Worm (Caenorhabditis elegans) whole organism, mixed stage, embryonic: ENCODE results near the gene F38A6.4.

ENCODE experiments used
- M03D4.4 ChIP-seq: sonication (generic microtip); optimal IDR thresholded peaks from 2 replicates; lab custom pipeline; 2017; ENCODE audit warnings: mild to moderate bottlenecking, missing genetic modification characterization, missing compliant biosample characterization
- bed-3 ChIP-seq: fragments of 200-800 bp; sonication (Bioruptor generic); optimal IDR thresholded peaks from 3 replicates; lab custom pipeline; 2018; ENCODE audit warnings: mild to moderate bottlenecking, missing genetic modification characterization, moderate library complexity, missing compliant biosample characterization
- ceh-39 ChIP-seq: fragments of 150-350 bp; optimal IDR thresholded peaks from 2 replicates; lab custom pipeline; 2014; ENCODE audit warnings: missing biosample characterization, missing genetic modification characterization
- ceh-43 ChIP-seq: fragments of 200-800 bp; sonication (Bioruptor generic); optimal IDR thresholded peaks from 2 replicates; lab custom pipeline; 2018; ENCODE audit warnings: mild to moderate bottlenecking, missing genetic modification characterization, moderate library complexity, missing compliant biosample characterization
- ces-1 ChIP-seq: fragments of 150-350 bp; optimal IDR thresholded peaks from 2 replicates; lab custom pipeline; 2014; ENCODE audit warnings: missing biosample characterization, missing genetic modification reagents, missing genetic modification characterization
- cnd-1 ChIP-seq: fragments of 200-800 bp; sonication (Bioruptor generic); optimal IDR thresholded peaks from 2 replicates; lab custom pipeline; 2018; ENCODE audit warnings: mild to moderate bottlenecking, missing genetic modification characterization, missing compliant biosample characterization
- drap-1 ChIP-seq: fragments of 200-800 bp; sonication (Bioruptor generic); optimal IDR thresholded peaks from 3 replicates; lab custom pipeline; 2018; ENCODE audit warnings: mild to moderate bottlenecking, missing genetic modification characterization, missing compliant biosample characterization
- elt-1 ChIP-seq: sonication (generic microtip); optimal IDR thresholded peaks from 2 replicates; lab custom pipeline; 2017; ENCODE audit warnings: missing genetic modification characterization, mild to moderate bottlenecking, missing compliant biosample characterization, antibody characterized with exemption, moderate library complexity, borderline replicate concordance; ENCODE audit not compliant: insufficient read depth
- elt-3 ChIP-seq: fragments of 150-350 bp; optimal IDR thresholded peaks from 2 replicates; lab custom pipeline; 2014; ENCODE audit warnings: missing biosample characterization, missing genetic modification characterization
- flh-1 ChIP-seq: fragments of 200-800 bp; sonication (Bioruptor generic); optimal IDR thresholded peaks from 2 replicates; lab custom pipeline; 2018; ENCODE audit warnings: mild to moderate bottlenecking, missing genetic modification characterization, moderate library complexity, missing compliant biosample characterization
- ham-2 ChIP-seq: fragments of 200-800 bp; sonication (Bioruptor generic); optimal IDR thresholded peaks from 2 replicates; lab custom pipeline; 2018; ENCODE audit warnings: mild to moderate bottlenecking, missing genetic modification characterization, missing compliant biosample characterization
- hlh-1 ChIP-seq: fragments of 150-350 bp; optimal IDR thresholded peaks from 2 replicates; lab custom pipeline; 2014; ENCODE audit warnings: missing biosample characterization, missing genetic modification reagents, missing genetic modification characterization
- lin-13 ChIP-seq: fragments of 150-350 bp; optimal IDR thresholded peaks from 2 replicates; lab custom pipeline; 2014; ENCODE audit warnings: missing biosample characterization, missing genetic modification characterization
- lin-32 ChIP-seq: fragments of 200-800 bp; sonication (Bioruptor generic); optimal IDR thresholded peaks from 2 replicates; lab custom pipeline; 2018; ENCODE audit warnings: mild to moderate bottlenecking, missing genetic modification characterization, missing compliant biosample characterization
- lsy-2 ChIP-seq: fragments of 150-350 bp; optimal IDR thresholded peaks from 2 replicates; lab custom pipeline; 2014; ENCODE audit warnings: missing biosample characterization, missing genetic modification characterization
- mab-5 ChIP-seq: fragments of 150-350 bp; optimal IDR thresholded peaks from 2 replicates; lab custom pipeline; 2014; ENCODE audit warnings: missing biosample characterization, missing genetic modification characterization
- mep-1 ChIP-seq: fragments of 150-350 bp; optimal IDR thresholded peaks from 2 replicates; lab custom pipeline; 2017; ENCODE audit warnings: missing biosample characterization, missing genetic modification reagents, missing genetic modification characterization, inconsistent platforms
- mls-2 ChIP-seq: sonication (generic microtip); optimal IDR thresholded peaks from 2 replicates; lab custom pipeline; 2016; ENCODE audit warnings: mild to moderate bottlenecking, missing genetic modification characterization, moderate library complexity, missing compliant biosample characterization
- nhr-12 ChIP-seq: fragments of 150-350 bp; optimal IDR thresholded peaks from 2 replicates; lab custom pipeline; 2014; ENCODE audit warnings: missing biosample characterization, missing genetic modification characterization
- nhr-2 ChIP-seq: fragments of 150-350 bp; optimal IDR thresholded peaks from 2 replicates; lab custom pipeline; 2014; ENCODE audit warnings: missing biosample characterization, missing genetic modification characterization
- nhr-237 ChIP-seq: fragments of 150-350 bp; optimal IDR thresholded peaks from 2 replicates; lab custom pipeline; 2014; ENCODE audit warnings: missing biosample characterization, missing genetic modification characterization
- nhr-28 ChIP-seq: fragments of 150-350 bp; optimal IDR thresholded peaks from 2 replicates; lab custom pipeline; 2014; ENCODE audit warnings: missing biosample characterization, missing genetic modification characterization
- nhr-76 ChIP-seq: sonication (generic microtip); optimal IDR thresholded peaks from 2 replicates; lab custom pipeline; 2017; ENCODE audit warnings: missing biosample characterization, missing genetic modification characterization
- pha-4 ChIP-seq: fragments of 150-350 bp; optimal IDR thresholded peaks from 2 replicates; lab custom pipeline; 2018; ENCODE audit warnings: missing biosample characterization, missing genetic modification reagents, missing genetic modification characterization
- sem-2 ChIP-seq: fragments of 200-800 bp; sonication (Bioruptor generic); optimal IDR thresholded peaks from 2 replicates; lab custom pipeline; 2018; ENCODE audit warnings: mild to moderate bottlenecking, missing genetic modification characterization, missing compliant biosample characterization
- snpc-4 ChIP-seq: fragments of 150-350 bp; optimal IDR thresholded peaks from 2 replicates; lab custom pipeline; 2014; ENCODE audit warnings: missing biosample characterization, missing genetic modification characterization
- unc-120 ChIP-seq: sonication (generic microtip); optimal IDR thresholded peaks from 2 replicates; lab custom pipeline; 2017; ENCODE audit warnings: missing genetic modification characterization, missing compliant biosample characterization; ENCODE audit not compliant: poor library complexity, severe bottlenecking
- unc-39 ChIP-seq: fragments of 150-350 bp; optimal IDR thresholded peaks from 2 replicates; lab custom pipeline; 2014; ENCODE audit warnings: missing biosample characterization, missing genetic modification characterization
- unc-62 ChIP-seq: fragments of 150-350 bp; optimal IDR thresholded peaks from 2 replicates; lab custom pipeline; 2014; ENCODE audit warnings: missing biosample characterization, missing genetic modification reagents, missing genetic modification characterization
- zip-8 ChIP-seq: fragments of 150-350 bp; optimal IDR thresholded peaks from 2 replicates; lab custom pipeline; 2014; ENCODE audit warnings: missing biosample characterization, missing genetic modification characterization
- ztf-11 ChIP-seq: fragments of 150-350 bp; optimal IDR thresholded peaks from 2 replicates; lab custom pipeline; 2014; ENCODE audit warnings: missing biosample characterization, missing genetic modification characterization

F38A6.4 gene

ce11 chrV:20802906-20803305 is 27.7 kb upstream of the F38A6.4 start, which contains the start of gene Y44A6D.5:
Y44A6D.5 (minus strand) TSS chrV:20803006.
- TF ChIP-seq nhr-12 (tag; lab: Kevin White, UChicago) = no peak
- TF ChIP-seq hlh-1 = no peak
- TF ChIP-seq zip-8 (tag; lab: Kevin White, UChicago) = no peak
- no peak for TF ChIP-seq mab-5 (tag; lab: Kevin White, UChicago)
- no peak for TF ChIP-seq flh-1 (GFP tag; lab: Kevin White, UChicago)
- no peak for TF ChIP-seq ceh-43 (GFP tag; lab: Kevin White, UChicago)
- TF ChIP-seq ham-2 (GFP tag; lab: Kevin White, UChicago) = no peak
- no peak for TF ChIP-seq drap-1 (GFP tag; lab: Kevin White, UChicago)
- TF ChIP-seq cnd-1 (tag; lab: Kevin White, UChicago) = no peak
- no peak for TF ChIP-seq nhr-2 (tag; lab: Kevin White, UChicago)
- no peak for TF ChIP-seq unc-120 (tag; lab: Kevin White, UChicago)
- TF ChIP-seq lsy-2 (tag; lab: Kevin White, UChicago) = no peak
- TF ChIP-seq elt-1 (tag; lab: Kevin White, UChicago) = no peak
- no peak for TF ChIP-seq unc-39 (tag; lab: Kevin White, UChicago)
- TF ChIP-seq mep-1 (tag; lab: Kevin White, UChicago) = no peak
- no peak for TF ChIP-seq nhr-28 (tag; lab: Kevin White, UChicago)
- TF ChIP-seq ces-1 (GFP tag; lab: Kevin White, UChicago) = no peak
- no peak for TF ChIP-seq lin-32 (GFP tag; lab: Kevin White, UChicago)
- TF ChIP-seq elt-3 (tag; lab: Kevin White, UChicago) = no peak
- TF ChIP-seq, all 35 proteins: peak for 0

- no peak for TF ChIP-seq flh-1 (GFP tag; lab: Kevin White, UChicago)
- no peak for TF ChIP-seq mls-2
- no peak for TF ChIP-seq ceh-39 (tag; lab: Kevin White, UChicago)
- no peak for TF ChIP-seq lsy-2 (tag; lab: Kevin White, UChicago)
- no peak for TF ChIP-seq drap-1 (GFP tag; lab: Kevin White, UChicago)
- TF ChIP-seq mep-1 (tag; lab: Kevin White, UChicago) = no peak
- TF ChIP-seq sem-2 = no peak
- TF ChIP-seq bed-3 (GFP tag; lab: Kevin White, UChicago) = no peak
- TF ChIP-seq lin-32 (GFP tag; lab: Kevin White, UChicago) = no peak
- no peak for TF ChIP-seq pha-4 (tag; lab: Kevin White, UChicago)
- TF ChIP-seq ceh-43 (GFP tag; lab: Kevin White, UChicago) = no peak
- TF ChIP-seq elt-1 (tag; lab: Kevin White, UChicago) = no peak
- TF ChIP-seq nhr-2 (tag; lab: Kevin White, UChicago) = no peak
- no peak for TF ChIP-seq ham-2 (GFP tag; lab: Kevin White, UChicago)
- TF ChIP-seq ztf-11 = no peak
- TF ChIP-seq nhr-237 (tag; lab: Kevin White, UChicago) = no peak
- no peak for TF ChIP-seq ces-1 (GFP tag; lab: Kevin White, UChicago)
- no peak for TF ChIP-seq M03D4.4 (tag; lab: Kevin White, UChicago)
- TF ChIP-seq hlh-1 = no peak
Measured at ce11 chrV:20797918-20798317, 22.7 kb upstream of the F38A6.4 start, which contains the start of gene sdf-9. sdf-9 (plus strand) TSS chrV:20798218.

- TF ChIP-seq snpc-4 = no peak
- TF ChIP-seq nhr-12 (tag; lab: Kevin White, UChicago) = no peak
- TF ChIP-seq hlh-1 = peak; percentile 93
- no peak for TF ChIP-seq lin-32 (GFP tag; lab: Kevin White, UChicago)
- peak; percentile 18 for TF ChIP-seq unc-62 (GFP tag; lab: Kevin White, UChicago)
- TF ChIP-seq mab-5 (tag; lab: Kevin White, UChicago) = no peak
- peak; percentile 41 for TF ChIP-seq drap-1 (GFP tag; lab: Kevin White, UChicago)
- TF ChIP-seq unc-120 (tag; lab: Kevin White, UChicago) = peak; percentile 72
- no peak for TF ChIP-seq lin-13 (tag; lab: Kevin White, UChicago)
Measured at ce11 chrV:20793761-20794160, 18.6 kb upstream of the F38A6.4 start.

ce11 chrV:20792371-20792890 is 17.3 kb upstream of the F38A6.4 start, which contains the start of gene Y44A6D.3:
Y44A6D.3 (minus strand) TSS chrV:20792421.
- TF ChIP-seq hlh-1 (no peak), nhr-76 (tag; lab: Kevin White, UChicago) (no peak), zip-8 (tag; lab: Kevin White, UChicago) (no peak), bed-3 (GFP tag; lab: Kevin White, UChicago) (no peak), unc-62 (GFP tag; lab: Kevin White, UChicago) (no peak), mep-1 (tag; lab: Kevin White, UChicago) (no peak), cnd-1 (tag; lab: Kevin White, UChicago) (no peak), unc-39 (tag; lab: Kevin White, UChicago) (no peak), ces-1 (GFP tag; lab: Kevin White, UChicago) (no peak)
